Fruit fly (Drosophila melanogaster) whole organism, embryonic: ENCODE results near the gene Tasp1.

Experiments used
- Adf1 ChIP-seq: fragments of 200-800 bp; sonication (Bioruptor generic); IDR thresholded peaks from 2 replicates; pipeline ENCODE4 v1.3.6; 2022; ENCODE audit warnings: missing biosample characterization, missing genetic modification characterization
- CG1024 ChIP-seq: fragments of 200-800 bp; sonication (Bioruptor generic); IDR thresholded peaks from 2 replicates; pipeline ENCODE4 v1.3.6; 2022; ENCODE audit warnings: missing biosample characterization, missing genetic modification characterization
- CG11696 ChIP-seq: fragments of 200-800 bp; sonication (Bioruptor generic); IDR thresholded peaks from 2 replicates; pipeline ENCODE4 v1.3.6; 2022; ENCODE audit warnings: missing biosample characterization, missing genetic modification characterization
- CG12391 ChIP-seq: fragments of 200-800 bp; sonication (Bioruptor generic); optimal IDR thresholded peaks from 3 replicates; lab custom pipeline; 2018; ENCODE audit warnings: missing biosample characterization, mild to moderate bottlenecking, missing genetic modification characterization, moderate library complexity
- CG12659 ChIP-seq: fragments of 200-800 bp; sonication (Bioruptor generic); optimal IDR thresholded peaks from 3 replicates; lab custom pipeline; 2017; ENCODE audit warnings: mild to moderate bottlenecking, missing biosample characterization, missing genetic modification reagents, missing genetic modification characterization
- CG14441 ChIP-seq: fragments of 200-800 bp; sonication (Bioruptor generic); IDR thresholded peaks from 2 replicates; pipeline ENCODE4 v1.3.6; 2022; ENCODE audit warnings: missing biosample characterization, missing genetic modification characterization
- CG14667 ChIP-seq: fragments of 200-800 bp; sonication (Bioruptor generic); IDR thresholded peaks from 2 replicates; pipeline ENCODE4 v1.3.6; 2022; ENCODE audit warnings: missing biosample characterization, missing genetic modification characterization
- CG16813 ChIP-seq: fragments of 200-800 bp; sonication (Bioruptor generic); IDR thresholded peaks from 3 replicates; pipeline ENCODE4 v1.3.6; 2022; ENCODE audit warnings: missing biosample characterization, missing genetic modification characterization; ENCODE audit not compliant: partially characterized antibody
- CG2875 ChIP-seq: fragments of 200-800 bp; sonication (Bioruptor generic); optimal IDR thresholded peaks from 2 replicates; lab custom pipeline; 2017; ENCODE audit warnings: missing biosample characterization, mild to moderate bottlenecking, missing genetic modification characterization, missing genetic modification reagents
- CG2889 ChIP-seq: fragments of 200-800 bp; sonication (Bioruptor generic); IDR thresholded peaks from 3 replicates; pipeline ENCODE4 v1.3.6; 2022; ENCODE audit warnings: missing biosample characterization, missing genetic modification characterization
- CG31441 ChIP-seq: fragments of 200-800 bp; sonication (Bioruptor generic); IDR thresholded peaks from 2 replicates; pipeline ENCODE4 v1.3.6; 2022; ENCODE audit warnings: missing biosample characterization, missing genetic modification characterization
- CG3163 ChIP-seq: fragments of 200-800 bp; sonication (Bioruptor generic); optimal IDR thresholded peaks from 3 replicates; lab custom pipeline; 2016; ENCODE audit warnings: missing biosample characterization, missing genetic modification characterization
- CG3281 ChIP-seq: fragments of 200-800 bp; sonication (Bioruptor generic); optimal IDR thresholded peaks from 3 replicates; lab custom pipeline; 2017; ENCODE audit warnings: missing biosample characterization, mild to moderate bottlenecking, missing genetic modification characterization
- CG33213 ChIP-seq: fragments of 200-800 bp; sonication (Bioruptor generic); optimal IDR thresholded peaks from 3 replicates; lab custom pipeline; 2016; ENCODE audit warnings: missing biosample characterization, missing genetic modification characterization
- CG34224 ChIP-seq: fragments of 200-800 bp; sonication (Bioruptor generic); IDR thresholded peaks from 3 replicates; pipeline ENCODE4 v1.3.6; 2022; ENCODE audit warnings: missing biosample characterization, missing genetic modification characterization; ENCODE audit not compliant: partially characterized antibody
- CG3847 ChIP-seq: fragments of 200-800 bp; sonication (Bioruptor generic); IDR thresholded peaks from 2 replicates; pipeline ENCODE4 v1.3.6; 2022; ENCODE audit warnings: missing biosample characterization, missing genetic modification characterization
- CG4424 ChIP-seq: fragments of 200-800 bp; sonication (Bioruptor generic); optimal IDR thresholded peaks from 3 replicates; lab custom pipeline; 2016; ENCODE audit warnings: missing biosample characterization, missing genetic modification characterization
- CG6689 ChIP-seq: fragments of 200-800 bp; sonication (Bioruptor generic); IDR thresholded peaks from 2 replicates; pipeline ENCODE4 v1.3.6; 2022; ENCODE audit warnings: missing biosample characterization, missing genetic modification characterization
- CG7556 ChIP-seq: fragments of 200-800 bp; sonication (Bioruptor generic); optimal IDR thresholded peaks from 2 replicates; lab custom pipeline; 2017; ENCODE audit warnings: missing biosample characterization, mild to moderate bottlenecking, missing genetic modification characterization
- CG9797 ChIP-seq: fragments of 200-800 bp; sonication (Bioruptor generic); optimal IDR thresholded peaks from 3 replicates; lab custom pipeline; 2018; ENCODE audit warnings: missing biosample characterization, mild to moderate bottlenecking, missing genetic modification characterization
- CHES-1-like ChIP-seq: fragments of 200-800 bp; sonication (Bioruptor generic); optimal IDR thresholded peaks from 2 replicates; lab custom pipeline; 2016; ENCODE audit warnings: missing biosample characterization, missing genetic modification characterization
- CoRest ChIP-seq: fragments of 200-800 bp; sonication (Bioruptor generic); optimal IDR thresholded peaks from 3 replicates; lab custom pipeline; 2018; ENCODE audit warnings: missing biosample characterization, mild to moderate bottlenecking, missing genetic modification characterization, moderate library complexity
- Deaf1 ChIP-seq: fragments of 200-800 bp; optimal IDR thresholded peaks from 3 replicates; lab custom pipeline; 2019; ENCODE audit warnings: missing biosample characterization, mild to moderate bottlenecking, missing genetic modification characterization, moderate library complexity
- E2f1 ChIP-seq: fragments of 200-800 bp; sonication (Bioruptor generic); IDR thresholded peaks from 2 replicates; pipeline ENCODE4 v1.3.6; 2022; ENCODE audit warnings: missing biosample characterization, missing genetic modification characterization
- Ets97D ChIP-seq: fragments of 200-800 bp; sonication (Bioruptor generic); optimal IDR thresholded peaks from 3 replicates; lab custom pipeline; 2016; ENCODE audit warnings: missing biosample characterization, missing genetic modification characterization
- HLH54F ChIP-seq: fragments of 200-800 bp; sonication (Bioruptor generic); optimal IDR thresholded peaks from 3 replicates; lab custom pipeline; 2016; ENCODE audit warnings: missing biosample characterization, missing genetic modification characterization
- HLHmδ ChIP-seq: fragments of 200-800 bp; sonication (Bioruptor generic); optimal IDR thresholded peaks from 2 replicates; lab custom pipeline; 2018; ENCODE audit warnings: missing biosample characterization, mild to moderate bottlenecking, missing genetic modification characterization, moderate library complexity
- Lhr ChIP-seq: fragments of 200-800 bp; sonication (Bioruptor generic); optimal IDR thresholded peaks from 3 replicates; lab custom pipeline; 2017; ENCODE audit warnings: mild to moderate bottlenecking, missing biosample characterization, missing genetic modification reagents, missing genetic modification characterization
- MESR4 ChIP-seq: fragments of 200-800 bp; sonication (Bioruptor generic); optimal IDR thresholded peaks from 2 replicates; lab custom pipeline; 2018; ENCODE audit warnings: missing biosample characterization, mild to moderate bottlenecking, missing genetic modification characterization, moderate library complexity
- Mes4 ChIP-seq: fragments of 200-800 bp; sonication (Bioruptor generic); optimal IDR thresholded peaks from 2 replicates; lab custom pipeline; 2016; ENCODE audit warnings: missing biosample characterization, missing genetic modification characterization
- NFAT ChIP-seq: fragments of 200-800 bp; sonication (Bioruptor generic); IDR thresholded peaks from 2 replicates; pipeline ENCODE4 v1.3.6; 2022; ENCODE audit warnings: missing biosample characterization, missing genetic modification characterization
- Opbp ChIP-seq: fragments of 200-800 bp; sonication (Bioruptor generic); IDR thresholded peaks from 3 replicates; pipeline ENCODE4 v1.3.6; 2022; ENCODE audit warnings: missing biosample characterization, missing genetic modification characterization; ENCODE audit not compliant: partially characterized antibody
- YL-1 ChIP-seq: fragments of 200-800 bp; sonication (Bioruptor generic); optimal IDR thresholded peaks from 3 replicates; lab custom pipeline; 2017; ENCODE audit warnings: missing biosample characterization, mild to moderate bottlenecking, missing genetic modification characterization
- ap ChIP-seq: fragments of 200-800 bp; sonication (Bioruptor generic); IDR thresholded peaks from 2 replicates; pipeline ENCODE4 v1.3.6; 2022; ENCODE audit warnings: missing biosample characterization, missing genetic modification characterization
- crp ChIP-seq, 2 experiments: fragments of 200-800 bp; sonication (Bioruptor generic); optimal IDR thresholded peaks; 2 replicates in 1 of 2; 3 replicates in 1 of 2; lab custom pipeline; 2017; ENCODE audit warnings: missing biosample characterization in 2 of 2, missing genetic modification characterization in 2 of 2, mild to moderate bottlenecking in 1 of 2, moderate library complexity in 1 of 2
- eve ChIP-seq, 2 experiments: fragments of >200 bp; optimal IDR thresholded peaks; 2 replicates each; lab custom pipeline; 2017; ENCODE audit warnings: missing biosample characterization in 2 of 2, missing genetic modification characterization in 2 of 2
- hb ChIP-seq: fragments of 200-800 bp; sonication (Bioruptor generic); IDR thresholded peaks from 3 replicates; pipeline ENCODE4 v1.3.6; 2022; ENCODE audit warnings: missing biosample characterization, missing genetic modification characterization; ENCODE audit not compliant: partially characterized antibody
- knrl ChIP-seq: fragments of 200-800 bp; sonication (Bioruptor generic); IDR thresholded peaks from 3 replicates; pipeline ENCODE4 v1.3.6; 2022; ENCODE audit warnings: missing biosample characterization, missing genetic modification characterization; ENCODE audit not compliant: partially characterized antibody
- org-1 ChIP-seq: fragments of 200-800 bp; sonication (Bioruptor generic); optimal IDR thresholded peaks from 2 replicates; lab custom pipeline; 2017; ENCODE audit warnings: missing biosample characterization, missing genetic modification characterization
- pan ChIP-seq, 4 experiments: fragments of >200 bp in 3 of 4; fragments of 200-800 bp in 1 of 4; sonication (Bioruptor generic) in 1 of 4; optimal IDR thresholded peaks in 3 of 4; IDR thresholded peaks in 1 of 4; 2 replicates each; pipeline versions ENCODE4 v1.3.6 to Lab custom; 2017 to 2022; ENCODE audit warnings: missing biosample characterization in 2 of 4, missing genetic modification characterization in 2 of 4, mixed read lengths in 1 of 4
- phol ChIP-seq: fragments of 200-800 bp; sonication (Bioruptor generic); optimal IDR thresholded peaks from 3 replicates; lab custom pipeline; 2018; ENCODE audit warnings: missing biosample characterization, mild to moderate bottlenecking, missing genetic modification characterization, moderate library complexity
- row ChIP-seq: fragments of 200-800 bp; sonication (Bioruptor generic); IDR thresholded peaks from 3 replicates; pipeline ENCODE4 v1.3.6; 2022; ENCODE audit warnings: missing biosample characterization, missing genetic modification characterization
- sqz ChIP-seq: fragments of 200-800 bp; sonication (Bioruptor generic); optimal IDR thresholded peaks from 3 replicates; lab custom pipeline; 2018; ENCODE audit warnings: missing biosample characterization, mild to moderate bottlenecking, missing genetic modification characterization
- stc ChIP-seq: fragments of 200-800 bp; sonication (Bioruptor generic); IDR thresholded peaks from 2 replicates; pipeline ENCODE4 v1.3.6; 2022; ENCODE audit warnings: missing biosample characterization, missing genetic modification characterization
- tna ChIP-seq: fragments of 200-800 bp; sonication (Bioruptor generic); IDR thresholded peaks from 2 replicates; pipeline ENCODE4 v1.3.6; 2022; ENCODE audit warnings: missing biosample characterization, missing genetic modification characterization; ENCODE audit not compliant: partially characterized antibody
- unc-4 ChIP-seq: fragments of 200-800 bp; sonication (Bioruptor generic); IDR thresholded peaks from 2 replicates; pipeline ENCODE4 v1.3.6; 2022; ENCODE audit warnings: missing biosample characterization, missing genetic modification characterization; ENCODE audit not compliant: partially characterized antibody
- yki ChIP-seq: fragments of >200 bp; optimal IDR thresholded peaks from 3 replicates; lab custom pipeline; 2018
- zfh2 ChIP-seq: fragments of 200-800 bp; sonication (Bioruptor generic); optimal IDR thresholded peaks from 2 replicates; lab custom pipeline; 2016; ENCODE audit warnings: missing biosample characterization, missing genetic modification characterization

The Tasp1 gene

DNA sequence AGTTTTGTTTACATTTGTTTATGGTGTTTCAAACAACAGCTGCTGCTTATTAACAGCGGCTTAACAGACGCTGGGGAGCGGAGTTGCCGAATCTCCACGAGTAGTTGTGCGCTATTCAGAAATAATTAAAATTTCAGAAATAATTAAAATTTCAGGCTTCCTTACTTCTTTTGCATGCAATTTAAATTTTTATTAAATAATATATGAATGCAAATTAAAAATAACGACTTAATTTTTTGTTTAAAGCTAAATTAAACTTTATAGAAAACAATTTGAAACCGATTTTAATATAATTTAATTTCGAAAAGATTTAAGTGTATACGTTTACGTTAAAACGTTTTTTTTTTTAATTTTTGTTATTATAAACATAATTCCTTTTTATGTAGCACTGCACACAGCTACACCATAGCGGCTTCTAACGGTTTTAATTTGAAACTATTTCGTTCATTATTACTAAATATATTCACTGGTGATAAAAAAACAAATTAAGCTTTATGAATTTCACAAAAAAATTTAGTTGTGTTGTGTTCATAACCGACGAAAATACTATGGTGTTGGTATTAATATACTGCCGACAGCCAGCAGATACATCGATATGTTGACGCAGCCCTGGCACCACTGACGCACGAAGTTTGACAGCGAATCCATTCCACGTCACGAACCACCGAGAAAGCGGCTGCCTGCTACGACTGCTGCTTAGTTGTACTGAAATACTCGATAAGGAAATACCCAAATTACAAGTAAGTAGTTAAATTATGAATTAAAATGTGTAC is 41.8 kb upstream of the Tasp1 start, which contains the start of gene SsRbeta (continued):
- TF ChIP-seq CG16813 (peak; percentile 69), HLH54F (GFP tag; lab: Kevin White, UChicago) (no peak), CG12391 (tag; lab: Kevin White, UChicago) (peak; percentile 32), hb (GFP tag; lab: Robert Waterston, UW) (peak; percentile 61; the same call in 1 of the 3 replicates), CG14441 (GFP tag; lab: Robert Waterston, UW) (peak; percentile 43), tna (GFP tag; lab: Robert Waterston, UW) (peak; percentile 37; the same call in 1 of the 2 replicates), knrl (GFP tag; lab: Robert Waterston, UW) (peak; percentile 76), crp (GFP tag; optimal IDR thresholded peaks at IDR 0.05; lab: Kevin White, UChicago) (peak in 1 of 2 experiments; percentile 49), YL-1 (GFP tag; lab: Kevin White, UChicago) (peak; percentile 90), eve (GFP tag; optimal IDR thresholded peaks at IDR 0.05; lab: Kevin White, UChicago) (no peak), CG1024 (peak; percentile 61; the same call in 1 of the 2 replicates), zfh2 (GFP tag; lab: Kevin White, UChicago) (no peak), stc (peak; percentile 55), CoRest (tag; lab: Kevin White, UChicago) (peak; percentile 46), CG3281 (GFP tag; lab: Kevin White, UChicago) (no peak), HLHmδ (peak; percentile 88), CG9797 (GFP tag; lab: Kevin White, UChicago) (peak; percentile 50), CG2875 (GFP tag; lab: Kevin White, UChicago) (peak; percentile 4), phol (tag; lab: Kevin White, UChicago) (peak; percentile 35), Ets97D (peak; percentile 88), CG4424 (GFP tag; lab: Kevin White, UChicago) (peak; percentile 48), CG2889 (GFP tag; lab: Robert Waterston, UW) (peak; percentile 3; the same call in 1 of the 3 replicates), CG14667 (GFP tag; lab: Robert Waterston, UW) (peak; percentile 23), CG6689 (peak; percentile 43), CG34224 (GFP tag; lab: Robert Waterston, UW) (peak; percentile 59), Deaf1 (tag; lab: Kevin White, UChicago) (peak; percentile 96), MESR4 (GFP tag; lab: Kevin White, UChicago) (peak; percentile 94), yki (no peak), Lhr (GFP tag; lab: Kevin White, UChicago) (peak; percentile 18), Opbp (GFP tag; lab: Robert Waterston, UW) (peak; percentile 74), ap (GFP tag; lab: Robert Waterston, UW) (peak; percentile 70), CG31441 (GFP tag; lab: Robert Waterston, UW) (peak; percentile 65), pan (optimal IDR thresholded peaks at IDR 0.05; lab: Kevin White, UChicago) (no peak), pan (GFP tag; optimal IDR thresholded peaks at IDR 0.05 in 1 of 2, IDR thresholded peaks at IDR 0.05 in 1 of 2) (peak in 1 of 2 experiments; percentile 66), CG11696 (peak; percentile 56), sqz (GFP tag; lab: Kevin White, UChicago) (peak; percentile 53), CG3847 (GFP tag; lab: Robert Waterston, UW) (peak; percentile 23; the same call in 1 of the 2 replicates), CG7556 (GFP tag; lab: Kevin White, UChicago) (peak; percentile 64), unc-4 (GFP tag; lab: Robert Waterston, UW) (peak; percentile 69), CHES-1-like (GFP tag; lab: Kevin White, UChicago) (peak; percentile 60), Adf1 (GFP tag; lab: Robert Waterston, UW) (no peak), CG3163 (GFP tag; lab: Kevin White, UChicago) (no peak), Mes4 (GFP tag; lab: Kevin White, UChicago) (no peak), NFAT (GFP tag; lab: Robert Waterston, UW) (peak; percentile 81), org-1 (GFP tag; lab: Kevin White, UChicago) (peak; percentile 1), CG12659 (peak; percentile 19), row (GFP tag; lab: Robert Waterston, UW) (peak; percentile 74), CG33213 (GFP tag; lab: Kevin White, UChicago) (no peak), E2f1 (GFP tag; lab: Robert Waterston, UW) (peak; percentile 66)
